Worm (Caenorhabditis elegans) whole organism, L1 larva: ENCODE measurements around the gene ztf-17.

Experiments
- C04F5.9 ChIP-seq: sonication (generic microtip); optimal IDR thresholded peaks from 2 replicates; lab custom pipeline; 2016; ENCODE audit warnings: missing genetic modification characterization, missing compliant biosample characterization
- C34B4.2 ChIP-seq: sonication (generic microtip); optimal IDR thresholded peaks from 2 replicates; lab custom pipeline; 2017; ENCODE audit warnings: mild to moderate bottlenecking, missing genetic modification characterization, missing compliant biosample characterization
- F16B12.6 ChIP-seq: fragments of 150-350 bp; optimal IDR thresholded peaks from 2 replicates; lab custom pipeline; 2014; ENCODE audit warnings: missing biosample characterization, missing genetic modification characterization
- alr-1 ChIP-seq: fragments of 200-800 bp; sonication (Bioruptor generic); optimal IDR thresholded peaks from 2 replicates; lab custom pipeline; 2018; ENCODE audit warnings: borderline replicate concordance, mild to moderate bottlenecking, missing genetic modification characterization, missing compliant biosample characterization
- aly-2 ChIP-seq: fragments of 150-350 bp; optimal IDR thresholded peaks from 2 replicates; lab custom pipeline; 2014; ENCODE audit warnings: missing biosample characterization, missing genetic modification characterization
- blmp-1 ChIP-seq: fragments of 150-350 bp; optimal IDR thresholded peaks from 2 replicates; lab custom pipeline; 2014; ENCODE audit warnings: missing biosample characterization, missing genetic modification characterization
- ceh-63 ChIP-seq: fragments of 200-800 bp; sonication (Bioruptor generic); optimal IDR thresholded peaks from 2 replicates; lab custom pipeline; 2018; ENCODE audit warnings: mild to moderate bottlenecking, missing genetic modification characterization, missing compliant biosample characterization
- ceh-8 ChIP-seq: fragments of 200-800 bp; sonication (Bioruptor generic); optimal IDR thresholded peaks from 2 replicates; lab custom pipeline; 2018; ENCODE audit warnings: mild to moderate bottlenecking, missing genetic modification characterization, moderate library complexity, missing compliant biosample characterization
- ceh-82 ChIP-seq, 3 experiments: fragments of 150-350 bp in 1 of 3; sonication (generic microtip) in 2 of 3; optimal IDR thresholded peaks; 2 replicates each; lab custom pipeline; 2014 to 2017; ENCODE audit warnings: missing biosample characterization in 3 of 3, missing genetic modification characterization in 3 of 3
- ceh-88 ChIP-seq: fragments of 200-800 bp; sonication (Bioruptor generic); IDR thresholded peaks from 2 replicates; pipeline ENCODE4 v1.3.6; 2022; ENCODE audit warnings: missing genetic modification characterization, missing compliant biosample characterization
- ceh-90 ChIP-seq: sonication (generic microtip); optimal IDR thresholded peaks from 2 replicates; lab custom pipeline; 2016; ENCODE audit warnings: missing genetic modification characterization, missing compliant biosample characterization
- ces-1 ChIP-seq: fragments of 150-350 bp; optimal IDR thresholded peaks from 2 replicates; lab custom pipeline; 2014; ENCODE audit warnings: missing biosample characterization, missing genetic modification reagents, missing genetic modification characterization
- dpl-1 ChIP-seq, 3 experiments: fragments of 150-350 bp in 2 of 3; sonication (generic microtip) in 1 of 3; optimal IDR thresholded peaks; 2 replicates each; lab custom pipeline; 2014 to 2017; ENCODE audit warnings: missing biosample characterization in 3 of 3, missing genetic modification characterization in 3 of 3, missing genetic modification reagents in 3 of 3
- dsc-1 ChIP-seq: sonication (generic microtip); optimal IDR thresholded peaks from 2 replicates; lab custom pipeline; 2016; ENCODE audit warnings: mild to moderate bottlenecking, missing genetic modification characterization, missing compliant biosample characterization
- efl-1 ChIP-seq, 4 experiments: fragments of 150-350 bp; optimal IDR thresholded peaks in 3 of 4; peaks in 1 of 4; 1 replicate in 1 of 4; 2 replicates in 3 of 4; lab custom pipeline; 2014; ENCODE audit warnings: missing biosample characterization in 2 of 4, missing genetic modification characterization in 2 of 4, missing genetic modification reagents in 2 of 4
- efl-3 ChIP-seq: fragments of 200-800 bp; sonication (Bioruptor generic); optimal IDR thresholded peaks from 2 replicates; lab custom pipeline; 2018; ENCODE audit warnings: mild to moderate bottlenecking, missing genetic modification characterization, missing compliant biosample characterization
- ets-5 ChIP-seq: fragments of 200-800 bp; sonication (Bioruptor generic); IDR thresholded peaks from 2 replicates; pipeline ENCODE4 v1.3.6; 2022; ENCODE audit warnings: missing genetic modification characterization, missing compliant biosample characterization
- fkh-10 ChIP-seq: sonication (generic microtip); optimal IDR thresholded peaks from 2 replicates; lab custom pipeline; 2017; ENCODE audit warnings: missing biosample characterization, missing genetic modification reagents, missing genetic modification characterization
- fkh-4 ChIP-seq: sonication (generic microtip); optimal IDR thresholded peaks from 2 replicates; lab custom pipeline; 2016; ENCODE audit warnings: missing compliant biosample characterization, missing genetic modification characterization, borderline replicate concordance
- fkh-8 ChIP-seq: sonication (generic microtip); optimal IDR thresholded peaks from 2 replicates; lab custom pipeline; 2016; ENCODE audit warnings: mild to moderate bottlenecking, missing genetic modification characterization, missing compliant biosample characterization
- fos-1 ChIP-seq: fragments of 150-350 bp; optimal IDR thresholded peaks from 2 replicates; lab custom pipeline; 2014; ENCODE audit warnings: missing biosample characterization, missing genetic modification characterization
- hlh-17 ChIP-seq: fragments of 200-800 bp; sonication (Bioruptor generic); optimal IDR thresholded peaks from 2 replicates; lab custom pipeline; 2018; ENCODE audit warnings: missing genetic modification characterization, mild to moderate bottlenecking, missing compliant biosample characterization, moderate library complexity, borderline replicate concordance
- irx-1 ChIP-seq: sonication (generic microtip); optimal IDR thresholded peaks from 2 replicates; lab custom pipeline; 2016; ENCODE audit warnings: missing genetic modification characterization, missing compliant biosample characterization
- isw-1 ChIP-seq: fragments of 200-800 bp; sonication (Bioruptor generic); IDR thresholded peaks from 2 replicates; pipeline ENCODE4 v1.3.6; 2022; ENCODE audit warnings: missing genetic modification characterization, missing compliant biosample characterization
- jun-1 ChIP-seq: fragments of 150-350 bp; optimal IDR thresholded peaks from 2 replicates; lab custom pipeline; 2014; ENCODE audit warnings: missing biosample characterization, missing genetic modification reagents, missing genetic modification characterization
- lin-35 ChIP-seq, 2 experiments: fragments of 150-350 bp; optimal IDR thresholded peaks; 2 replicates each; lab custom pipeline; 2014; ENCODE audit warnings: missing biosample characterization in 2 of 2, missing genetic modification characterization in 2 of 2, missing genetic modification reagents in 2 of 2
- lin-39 ChIP-seq: fragments of 150-350 bp; optimal IDR thresholded peaks from 2 replicates; lab custom pipeline; 2014; ENCODE audit warnings: missing biosample characterization, missing genetic modification reagents, missing genetic modification characterization
- mep-1 ChIP-seq: fragments of 150-350 bp; optimal IDR thresholded peaks from 2 replicates; lab custom pipeline; 2014; ENCODE audit warnings: missing biosample characterization, missing genetic modification characterization
- nhr-11 ChIP-seq: fragments of 150-350 bp; optimal IDR thresholded peaks from 2 replicates; lab custom pipeline; 2014; ENCODE audit warnings: missing biosample characterization, missing genetic modification characterization
- nhr-237 ChIP-seq: fragments of 150-350 bp; optimal IDR thresholded peaks from 2 replicates; lab custom pipeline; 2014; ENCODE audit warnings: missing biosample characterization, missing genetic modification characterization
- nhr-71 ChIP-seq: sonication (generic microtip); optimal IDR thresholded peaks from 2 replicates; lab custom pipeline; 2016; ENCODE audit warnings: mild to moderate bottlenecking, missing genetic modification characterization, moderate library complexity, missing compliant biosample characterization
- nhr-84 ChIP-seq: sonication (generic microtip); optimal IDR thresholded peaks from 2 replicates; lab custom pipeline; 2017; ENCODE audit warnings: missing biosample characterization, missing genetic modification characterization
- nhr-85 ChIP-seq: sonication (generic microtip); peaks from one replicate; lab custom pipeline; 2016; ENCODE audit warnings: missing genetic modification characterization, inconsistent platforms, missing compliant biosample characterization
- nhr-90 ChIP-seq: sonication (generic microtip); optimal IDR thresholded peaks from 2 replicates; lab custom pipeline; 2016; ENCODE audit warnings: mild to moderate bottlenecking, missing genetic modification characterization, missing compliant biosample characterization; ENCODE audit not compliant: poor library complexity
- pax-3 ChIP-seq: fragments of 200-800 bp; sonication (Bioruptor generic); optimal IDR thresholded peaks from 2 replicates; lab custom pipeline; 2018; ENCODE audit warnings: mild to moderate bottlenecking, missing genetic modification characterization, moderate library complexity, missing compliant biosample characterization
- pqm-1 ChIP-seq: sonication (generic microtip); optimal IDR thresholded peaks from 3 replicates; lab custom pipeline; 2017; ENCODE audit warnings: missing biosample characterization, missing genetic modification characterization
- skn-1 ChIP-seq: fragments of 150-350 bp; optimal IDR thresholded peaks from 2 replicates; lab custom pipeline; 2014; ENCODE audit warnings: missing biosample characterization, missing genetic modification characterization
- snpc-4 ChIP-seq: fragments of 150-350 bp; optimal IDR thresholded peaks from 2 replicates; lab custom pipeline; 2014; ENCODE audit warnings: missing biosample characterization, missing genetic modification characterization
- snu-23 ChIP-seq: sonication (generic microtip); optimal IDR thresholded peaks from 2 replicates; lab custom pipeline; 2016; ENCODE audit warnings: missing genetic modification characterization, missing compliant biosample characterization
- sox-4 ChIP-seq: sonication (generic microtip); optimal IDR thresholded peaks from 2 replicates; lab custom pipeline; 2016; ENCODE audit warnings: missing genetic modification characterization, missing compliant biosample characterization
- sptf-1 ChIP-seq: fragments of 150-350 bp; optimal IDR thresholded peaks from 2 replicates; lab custom pipeline; 2014; ENCODE audit warnings: missing biosample characterization, missing genetic modification characterization
- tbx-2 ChIP-seq: sonication (generic microtip); optimal IDR thresholded peaks from 2 replicates; lab custom pipeline; 2016; ENCODE audit warnings: missing genetic modification characterization, missing compliant biosample characterization
- tlp-1 ChIP-seq: fragments of 150-350 bp; optimal IDR thresholded peaks from 2 replicates; lab custom pipeline; 2014; ENCODE audit warnings: missing biosample characterization, missing genetic modification characterization
- unc-130 ChIP-seq: fragments of 150-350 bp; optimal IDR thresholded peaks from 2 replicates; lab custom pipeline; 2017; ENCODE audit warnings: missing biosample characterization, missing genetic modification characterization, inconsistent platforms
- vab-15 ChIP-seq: sonication (generic microtip); optimal IDR thresholded peaks from 2 replicates; lab custom pipeline; 2017; ENCODE audit warnings: missing genotype, mild to moderate bottlenecking, missing genetic modification characterization, missing compliant biosample characterization
- xbp-1 ChIP-seq: sonication (generic microtip); optimal IDR thresholded peaks from 2 replicates; lab custom pipeline; 2016; ENCODE audit warnings: missing genetic modification characterization, missing compliant biosample characterization
- zag-1 ChIP-seq: fragments of 150-350 bp; optimal IDR thresholded peaks from 2 replicates; lab custom pipeline; 2014; ENCODE audit warnings: missing biosample characterization, missing genetic modification characterization
- zip-4 ChIP-seq: fragments of 200-800 bp; sonication (Bioruptor generic); optimal IDR thresholded peaks from 2 replicates; lab custom pipeline; 2018; ENCODE audit warnings: mild to moderate bottlenecking, missing genetic modification characterization, moderate library complexity, missing compliant biosample characterization
- ztf-11 ChIP-seq, 2 experiments: sonication (generic microtip); optimal IDR thresholded peaks; 2 replicates each; lab custom pipeline; 2016 to 2017; ENCODE audit warnings: missing genetic modification characterization in 2 of 2, missing biosample characterization in 1 of 2, missing compliant biosample characterization in 1 of 2
- ztf-4 ChIP-seq: fragments of 150-350 bp; optimal IDR thresholded peaks from 2 replicates; lab custom pipeline; 2014; ENCODE audit warnings: missing biosample characterization, missing genetic modification characterization

Gene ztf-17

DNA sequence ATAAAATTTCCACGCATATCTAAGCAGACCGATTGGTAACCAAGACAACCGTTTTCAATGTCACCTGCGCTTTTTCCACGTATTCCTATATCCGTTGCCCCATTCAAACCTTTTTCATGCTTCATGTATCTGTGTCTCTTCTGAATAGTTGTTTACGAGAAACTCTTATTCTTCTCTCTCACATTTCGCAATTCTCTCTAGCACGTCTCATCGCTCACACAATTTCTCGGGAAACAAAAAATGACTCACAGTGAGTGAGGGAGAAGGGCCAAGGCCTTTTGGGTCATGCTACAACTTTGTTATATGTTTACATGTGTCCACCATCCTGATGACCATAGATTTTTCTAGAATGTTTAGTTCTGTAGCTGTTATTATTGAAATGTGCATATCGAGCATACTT lies 17.3 kb upstream of the ztf-17 start (continued):
- TF ChIP-seq unc-130 (tag; lab: Kevin White, UChicago) (no peak), blmp-1 (tag; lab: Kevin White, UChicago) (peak; percentile 22), tlp-1 (tag; lab: Kevin White, UChicago) (no peak), irx-1 (tag; lab: Kevin White, UChicago) (no peak), vab-15 (tag; lab: Kevin White, UChicago) (no peak), ztf-4 (tag; lab: Kevin White, UChicago) (peak; percentile 46), sptf-1 (tag; lab: Kevin White, UChicago) (no peak), ceh-82 (tag; optimal IDR thresholded peaks at IDR 0.05; lab: Kevin White, UChicago) (peak in 2 of 3 experiments; percentile 9 to 63), ceh-88 (GFP tag; lab: Robert Waterston, UW) (no peak), dsc-1 (peak; percentile 16), nhr-71 (tag; lab: Kevin White, UChicago) (peak; percentile 83), skn-1 (tag; lab: Kevin White, UChicago) (peak; percentile 70), fkh-8 (peak; percentile 98), jun-1 (tag; lab: Kevin White, UChicago) (peak; percentile 67), lin-39 (tag; lab: Kevin White, UChicago) (no peak), mep-1 (peak; percentile 82), nhr-90 (tag; lab: Kevin White, UChicago) (no peak), fkh-10 (GFP tag; lab: Kevin White, UChicago) (peak; percentile 25), ces-1 (GFP tag; lab: Kevin White, UChicago) (no peak)

DNA sequence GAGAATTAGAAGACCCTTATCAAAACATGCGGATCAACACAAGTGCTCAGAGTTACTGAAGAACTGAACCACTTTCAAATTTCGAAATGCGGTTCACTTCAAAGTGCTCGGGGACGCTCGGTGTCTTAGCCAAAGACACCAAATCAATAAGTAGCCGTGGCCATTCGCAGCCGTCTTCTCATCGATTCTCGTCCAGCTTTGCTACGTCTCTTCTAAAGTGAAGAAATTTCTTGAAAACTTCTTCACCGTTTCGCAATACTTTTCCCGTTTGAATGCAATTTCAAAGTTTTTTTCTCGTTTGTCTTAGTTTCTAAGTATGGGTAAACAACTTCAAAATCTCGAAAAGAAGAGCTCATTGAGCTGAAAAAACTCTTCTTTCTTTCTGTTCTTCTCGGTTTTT lies 14.9 kb upstream of the ztf-17 start:
- TF ChIP-seq lin-35 (GFP tag; optimal IDR thresholded peaks at IDR 0.05; lab: Kevin White, UChicago) (peak in 1 of 2 experiments; percentile 16), dsc-1 (no peak), ztf-11 (tag; optimal IDR thresholded peaks at IDR 0.05; lab: Kevin White, UChicago) (no peak), hlh-17 (GFP tag; lab: Kevin White, UChicago) (no peak), C34B4.2 (tag; lab: Kevin White, UChicago) (no peak), mep-1 (no peak), ces-1 (GFP tag; lab: Kevin White, UChicago) (no peak), aly-2 (tag; lab: Kevin White, UChicago) (no peak), nhr-84 (tag; lab: Kevin White, UChicago) (no peak), snu-23 (GFP tag; lab: Kevin White, UChicago) (no peak), efl-1 (optimal IDR thresholded peaks at IDR 0.05; lab: Kevin White, UChicago) (peak; percentile 2 to 3), efl-1 (GFP tag; optimal IDR thresholded peaks at IDR 0.05 in 1 of 2; lab: Kevin White, UChicago) (no peak), isw-1 (GFP tag; lab: Robert Waterston, UW) (no peak), nhr-85 (tag; lab: Kevin White, UChicago) (no peak), ceh-8 (GFP tag; lab: Kevin White, UChicago) (no peak), alr-1 (tag; lab: Kevin White, UChicago) (no peak), nhr-90 (tag; lab: Kevin White, UChicago) (no peak), ceh-63 (GFP tag; lab: Kevin White, UChicago) (no peak), F16B12.6 (tag; lab: Kevin White, UChicago) (peak; percentile 14), zag-1 (tag; lab: Kevin White, UChicago) (no peak), snpc-4 (tag; lab: Kevin White, UChicago) (no peak), lin-39 (tag; lab: Kevin White, UChicago) (no peak), vab-15 (tag; lab: Kevin White, UChicago) (no peak), nhr-11 (tag; lab: Kevin White, UChicago) (no peak), xbp-1 (tag; lab: Kevin White, UChicago) (no peak), C04F5.9 (tag; lab: Kevin White, UChicago) (no peak), nhr-237 (no peak), fos-1 (no peak), pax-3 (no peak), fkh-4 (tag; lab: Kevin White, UChicago) (no peak), ztf-4 (tag; lab: Kevin White, UChicago) (no peak), efl-3 (GFP tag; lab: Kevin White, UChicago) (no peak), tbx-2 (tag; lab: Kevin White, UChicago) (no peak), nhr-71 (tag; lab: Kevin White, UChicago) (peak; percentile 6), ceh-88 (GFP tag; lab: Robert Waterston, UW) (no peak), sox-4 (no peak), ceh-90 (tag; lab: Kevin White, UChicago) (no peak), dpl-1 (GFP tag; optimal IDR thresholded peaks at IDR 0.05; lab: Kevin White, UChicago) (no peak), sptf-1 (tag; lab: Kevin White, UChicago) (no peak), pqm-1 (no peak), fkh-10 (GFP tag; lab: Kevin White, UChicago) (peak; percentile 29), zip-4 (no peak), ets-5 (GFP tag; lab: Robert Waterston, UW) (no peak)
